Fruit fly (Drosophila melanogaster) whole organism, embryonic: ENCODE measurements around the gene Pbp45.
A peak's percentile ranks its signal among the peaks of the same experiment; 100 is the strongest.

ENCODE experiments used
- Antp ChIP-seq: fragments of 200-800 bp; sonication (Bioruptor generic); optimal IDR thresholded peaks from 3 replicates; lab custom pipeline; 2016; ENCODE audit warnings: missing biosample characterization, missing genetic modification characterization
- CG10654 ChIP-seq: fragments of 200-800 bp; sonication (Bioruptor generic); optimal IDR thresholded peaks from 2 replicates; lab custom pipeline; 2016; ENCODE audit warnings: missing biosample characterization, missing genetic modification characterization
- CG11456 ChIP-seq: fragments of 200-800 bp; sonication (Bioruptor generic); IDR thresholded peaks from 3 replicates; pipeline ENCODE4 v1.3.6; 2022; ENCODE audit warnings: missing biosample characterization, missing genetic modification characterization
- CG12104 ChIP-seq: fragments of 200-800 bp; sonication (Bioruptor generic); optimal IDR thresholded peaks from 3 replicates; lab custom pipeline; 2016; ENCODE audit warnings: missing biosample characterization, missing genetic modification characterization
- CG1233 ChIP-seq: fragments of 200-800 bp; sonication (Bioruptor generic); optimal IDR thresholded peaks from 4 replicates; lab custom pipeline; 2018; ENCODE audit warnings: missing biosample characterization, mild to moderate bottlenecking, missing genetic modification characterization
- CG13123 ChIP-seq: fragments of 200-800 bp; sonication (Bioruptor generic); optimal IDR thresholded peaks from 2 replicates; lab custom pipeline; 2016; ENCODE audit warnings: missing biosample characterization, missing genetic modification characterization
- CG13296 ChIP-seq: fragments of 200-800 bp; sonication (Bioruptor generic); optimal IDR thresholded peaks from 3 replicates; lab custom pipeline; 2018; ENCODE audit warnings: missing biosample characterization, mild to moderate bottlenecking, missing genetic modification characterization
- CG13424 ChIP-seq: fragments of 200-800 bp; sonication (Bioruptor generic); optimal IDR thresholded peaks from 2 replicates; lab custom pipeline; 2019; ENCODE audit warnings: missing biosample characterization, mild to moderate bottlenecking, missing genetic modification characterization, moderate library complexity
- CG13624 ChIP-seq: fragments of 200-800 bp; sonication (Bioruptor generic); optimal IDR thresholded peaks from 2 replicates; lab custom pipeline; 2016; ENCODE audit warnings: missing biosample characterization, missing genetic modification characterization
- CG13775 ChIP-seq: fragments of 200-800 bp; sonication (Bioruptor generic); optimal IDR thresholded peaks from 3 replicates; lab custom pipeline; 2017; ENCODE audit warnings: missing biosample characterization, mild to moderate bottlenecking, missing genetic modification characterization
- CG15514 ChIP-seq: fragments of 200-800 bp; sonication (Bioruptor generic); optimal IDR thresholded peaks from 3 replicates; lab custom pipeline; 2017; ENCODE audit warnings: missing biosample characterization, missing genetic modification characterization, mild to moderate bottlenecking, moderate library complexity, missing genetic modification reagents
- CG17361 ChIP-seq: fragments of 200-800 bp; sonication (Bioruptor generic); IDR thresholded peaks from 3 replicates; pipeline ENCODE4 v1.3.6; 2022; ENCODE audit warnings: missing biosample characterization, missing genetic modification characterization
- CG17612 ChIP-seq: fragments of 200-800 bp; sonication (Bioruptor generic); IDR thresholded peaks from 2 replicates; pipeline ENCODE4 v1.3.6; 2022; ENCODE audit warnings: missing biosample characterization, missing genetic modification characterization
- CG18764 ChIP-seq: fragments of 200-800 bp; sonication (Bioruptor generic); optimal IDR thresholded peaks from 3 replicates; lab custom pipeline; 2016; ENCODE audit warnings: missing biosample characterization, missing genetic modification characterization
- CG2129 ChIP-seq: fragments of 200-800 bp; sonication (Bioruptor generic); IDR thresholded peaks from 2 replicates; pipeline ENCODE4 v1.3.6; 2022; ENCODE audit warnings: missing biosample characterization, missing genetic modification characterization; ENCODE audit not compliant: partially characterized antibody
- CG2889 ChIP-seq: fragments of 200-800 bp; sonication (Bioruptor generic); IDR thresholded peaks from 3 replicates; pipeline ENCODE4 v1.3.6; 2022; ENCODE audit warnings: missing biosample characterization, missing genetic modification characterization
- CG32772 ChIP-seq: fragments of 200-800 bp; sonication (Bioruptor generic); IDR thresholded peaks from 2 replicates; pipeline ENCODE4 v1.3.6; 2022; ENCODE audit warnings: missing biosample characterization, missing genetic modification characterization
- CG34376 ChIP-seq: fragments of 200-800 bp; sonication (Bioruptor generic); optimal IDR thresholded peaks from 2 replicates; lab custom pipeline; 2018; ENCODE audit warnings: missing biosample characterization, mild to moderate bottlenecking, missing genetic modification characterization
- CG3726 ChIP-seq: fragments of 200-800 bp; sonication (Bioruptor generic); IDR thresholded peaks from 3 replicates; pipeline ENCODE4, ENCODE4 v1.3.6; 2022; ENCODE audit warnings: missing biosample characterization, missing genetic modification characterization
- CG4617 ChIP-seq: fragments of 200-800 bp; sonication (Bioruptor generic); optimal IDR thresholded peaks from 3 replicates; lab custom pipeline; 2016; ENCODE audit warnings: missing biosample characterization, missing genetic modification characterization, borderline replicate concordance
- CG6175 ChIP-seq: fragments of 200-800 bp; sonication (Bioruptor generic); IDR thresholded peaks from 3 replicates; pipeline ENCODE4 v1.3.6; 2022; ENCODE audit warnings: missing biosample characterization, missing genetic modification characterization
- CG6272 ChIP-seq: fragments of 200-800 bp; sonication (Bioruptor generic); IDR thresholded peaks from 2 replicates; pipeline ENCODE4 v1.3.6; 2022; ENCODE audit warnings: missing biosample characterization, missing genetic modification characterization
- CG6765 ChIP-seq: fragments of 200-800 bp; sonication (Bioruptor generic); optimal IDR thresholded peaks from 3 replicates; lab custom pipeline; 2017; ENCODE audit warnings: missing biosample characterization, mild to moderate bottlenecking, missing genetic modification characterization
- CG7556 ChIP-seq: fragments of 200-800 bp; sonication (Bioruptor generic); optimal IDR thresholded peaks from 2 replicates; lab custom pipeline; 2017; ENCODE audit warnings: missing biosample characterization, mild to moderate bottlenecking, missing genetic modification characterization
- CG7963 ChIP-seq: fragments of 200-800 bp; sonication (Bioruptor generic); IDR thresholded peaks from 3 replicates; pipeline ENCODE4 v1.3.6; 2022; ENCODE audit warnings: missing biosample characterization, missing genetic modification characterization; ENCODE audit not compliant: partially characterized antibody
- CG8281 ChIP-seq: fragments of 200-800 bp; sonication (Bioruptor generic); optimal IDR thresholded peaks from 2 replicates; lab custom pipeline; 2018; ENCODE audit warnings: missing biosample characterization, mild to moderate bottlenecking, missing genetic modification characterization, moderate library complexity
- CG8388 ChIP-seq: fragments of 200-800 bp; sonication (Bioruptor generic); optimal IDR thresholded peaks from 2 replicates; lab custom pipeline; 2019; ENCODE audit warnings: missing biosample characterization, mild to moderate bottlenecking, missing genetic modification characterization, moderate library complexity
- CG9727 ChIP-seq: fragments of 200-800 bp; sonication (Bioruptor generic); optimal IDR thresholded peaks from 3 replicates; lab custom pipeline; 2017; ENCODE audit warnings: missing biosample characterization, mild to moderate bottlenecking, missing genetic modification characterization
- Doc2 ChIP-seq: fragments of 200-800 bp; sonication (Bioruptor generic); IDR thresholded peaks from 2 replicates; pipeline ENCODE4 v1.3.6; 2022; ENCODE audit warnings: missing biosample characterization, missing genetic modification characterization
- Ets65A ChIP-seq: fragments of 200-800 bp; sonication (Bioruptor generic); peaks from one replicate; lab custom pipeline; 2016; ENCODE audit warnings: missing biosample characterization, missing genetic modification characterization
- NC2β ChIP-seq: fragments of 200-800 bp; sonication (Bioruptor generic); optimal IDR thresholded peaks from 2 replicates; lab custom pipeline; 2016; ENCODE audit warnings: missing biosample characterization, missing genetic modification characterization
- NfI ChIP-seq: fragments of 200-800 bp; sonication (Bioruptor generic); optimal IDR thresholded peaks from 3 replicates; lab custom pipeline; 2018; ENCODE audit warnings: missing biosample characterization, mild to moderate bottlenecking, missing genetic modification characterization, moderate library complexity
- Ravus ChIP-seq: fragments of 200-800 bp; sonication (Bioruptor generic); IDR thresholded peaks from 2 replicates; pipeline ENCODE4 v1.3.6; 2022; ENCODE audit warnings: missing biosample characterization, missing genetic modification characterization
- Sry-β ChIP-seq: fragments of 200-800 bp; sonication (Bioruptor generic); optimal IDR thresholded peaks from 2 replicates; lab custom pipeline; 2018; ENCODE audit warnings: missing biosample characterization, mild to moderate bottlenecking, missing genetic modification characterization, moderate library complexity
- Ssrp ChIP-seq: fragments of 200-800 bp; sonication (Bioruptor generic); optimal IDR thresholded peaks from 2 replicates; lab custom pipeline; 2018; ENCODE audit warnings: missing biosample characterization, mild to moderate bottlenecking, missing genetic modification characterization, moderate library complexity
- Stat92E ChIP-seq, 3 experiments: fragments of >200 bp in 2 of 3; fragments of 200-800 bp in 1 of 3; sonication (Bioruptor generic) in 1 of 3; optimal IDR thresholded peaks; 2 replicates each; lab custom pipeline; 2017 to 2019; ENCODE audit warnings: missing biosample characterization in 3 of 3, missing genetic modification characterization in 3 of 3, mild to moderate bottlenecking in 1 of 3, moderate library complexity in 1 of 3
- bbx ChIP-seq: fragments of 200-800 bp; sonication (Bioruptor generic); IDR thresholded peaks from 2 replicates; pipeline ENCODE4 v1.3.6; 2022; ENCODE audit warnings: missing biosample characterization, missing genetic modification characterization; ENCODE audit not compliant: partially characterized antibody
- cato ChIP-seq: fragments of 200-800 bp; sonication (Bioruptor generic); optimal IDR thresholded peaks from 2 replicates; lab custom pipeline; 2016; ENCODE audit warnings: missing biosample characterization, missing genetic modification characterization, borderline replicate concordance
- ems ChIP-seq: fragments of 200-800 bp; sonication (Bioruptor generic); optimal IDR thresholded peaks from 3 replicates; lab custom pipeline; 2016; ENCODE audit warnings: missing biosample characterization, missing genetic modification characterization
- ewg ChIP-seq: fragments of 200-800 bp; sonication (Bioruptor generic); optimal IDR thresholded peaks from 3 replicates; lab custom pipeline; 2017; ENCODE audit warnings: mild to moderate bottlenecking, missing biosample characterization, missing genetic modification reagents, missing genetic modification characterization
- hkb ChIP-seq, 2 experiments: fragments of 200-800 bp in 1 of 2; fragments of >200 bp in 1 of 2; sonication (Bioruptor generic) in 1 of 2; IDR thresholded peaks in 1 of 2; optimal IDR thresholded peaks in 1 of 2; 2 replicates each; pipeline versions ENCODE4 v1.3.6 to Lab custom; 2017 to 2022; ENCODE audit warnings: missing biosample characterization in 1 of 2, missing genetic modification characterization in 1 of 2
- hth ChIP-seq: fragments of >200 bp; optimal IDR thresholded peaks from 2 replicates; lab custom pipeline; 2017; ENCODE audit warnings: inconsistent platforms
- insv ChIP-seq, 2 experiments: fragments of 200-800 bp; sonication (Bioruptor generic); optimal IDR thresholded peaks; 3 replicates each; lab custom pipeline; 2016 to 2018; ENCODE audit warnings: missing biosample characterization in 2 of 2, missing genetic modification characterization in 2 of 2
- kah ChIP-seq: fragments of 200-800 bp; sonication (Bioruptor generic); optimal IDR thresholded peaks from 2 replicates; lab custom pipeline; 2018; ENCODE audit warnings: missing biosample characterization, mild to moderate bottlenecking, missing genetic modification characterization
- mld ChIP-seq: fragments of 200-800 bp; sonication (Bioruptor generic); IDR thresholded peaks from 3 replicates; pipeline ENCODE4 v1.3.6; 2022; ENCODE audit warnings: missing biosample characterization, missing genetic modification characterization; ENCODE audit not compliant: partially characterized antibody
- p53 ChIP-seq: fragments of 200-800 bp; sonication (Bioruptor generic); optimal IDR thresholded peaks from 2 replicates; lab custom pipeline; 2016; ENCODE audit warnings: missing biosample characterization, missing genetic modification characterization
- salm ChIP-seq: fragments of 200-800 bp; sonication (Bioruptor generic); optimal IDR thresholded peaks from 2 replicates; lab custom pipeline; 2018; ENCODE audit warnings: missing biosample characterization, mild to moderate bottlenecking, missing genetic modification characterization
- schlank ChIP-seq: fragments of 200-800 bp; sonication (Bioruptor generic); optimal IDR thresholded peaks from 2 replicates; lab custom pipeline; 2018; ENCODE audit warnings: missing biosample characterization, mild to moderate bottlenecking, missing genetic modification characterization
- tio ChIP-seq: fragments of 200-800 bp; sonication (Bioruptor generic); optimal IDR thresholded peaks from 2 replicates; lab custom pipeline; 2017; ENCODE audit warnings: missing biosample characterization, missing genetic modification characterization, inconsistent platforms
- tup ChIP-seq: fragments of 200-800 bp; sonication (Bioruptor generic); optimal IDR thresholded peaks from 2 replicates; lab custom pipeline; 2016; ENCODE audit warnings: missing biosample characterization, mild to moderate bottlenecking, missing genetic modification characterization, moderate library complexity

Gene Pbp45

dm6 chr3R:15792427-15792826 lies 46.9 kb downstream of the Pbp45 start, which contains the start of gene Acyp2 (continued):
- TF ChIP-seq CG17612 (GFP tag; lab: Robert Waterston, UW) (no peak), ems (GFP tag; lab: Kevin White, UChicago) (peak; percentile 4), CG6272 (no peak), CG18764 (GFP tag; lab: Kevin White, UChicago) (no peak), CG13624 (peak; percentile 27), Ravus (no peak), Stat92E (GFP tag; optimal IDR thresholded peaks at IDR 0.05; lab: Kevin White, UChicago) (no peak), CG13123 (GFP tag; lab: Kevin White, UChicago) (no peak), CG34376 (GFP tag; lab: Kevin White, UChicago) (peak; percentile 1), kah (GFP tag; lab: Kevin White, UChicago) (no peak), CG4617 (GFP tag; lab: Kevin White, UChicago) (peak; percentile 69), CG8281 (tag; lab: Kevin White, UChicago) (no peak), Antp (GFP tag; lab: Kevin White, UChicago) (peak; percentile 46), bbx (GFP tag; lab: Robert Waterston, UW) (peak; percentile 60), CG15514 (peak; percentile 76), NC2β (GFP tag; lab: Kevin White, UChicago) (no peak), insv (GFP tag; optimal IDR thresholded peaks at IDR 0.05; lab: Kevin White, UChicago) (no peak), salm (tag; lab: Kevin White, UChicago) (no peak), Doc2 (no peak), NfI (peak; percentile 17), Ets65A (GFP tag; lab: Kevin White, UChicago) (peak; percentile 95), CG9727 (GFP tag; lab: Kevin White, UChicago) (no peak), CG2889 (GFP tag; lab: Robert Waterston, UW) (no peak), cato (GFP tag; lab: Kevin White, UChicago) (no peak), CG13775 (GFP tag; lab: Kevin White, UChicago) (peak; percentile 23), CG12104 (GFP tag; lab: Kevin White, UChicago) (no peak), hth (no peak), CG32772 (0 out of 2 replicates have a peak, but pooled peaks have one; percentile 6), CG10654 (no peak), CG7556 (GFP tag; lab: Kevin White, UChicago) (no peak), CG2129 (GFP tag; lab: Robert Waterston, UW) (no peak), CG3726 (GFP tag; lab: Robert Waterston, UW) (no peak), CG8388 (GFP tag; lab: Kevin White, UChicago) (no peak), p53 (GFP tag; lab: Kevin White, UChicago) (no peak), mld (GFP tag; lab: Robert Waterston, UW) (no peak), CG13296 (no peak), CG13424 (tag; lab: Kevin White, UChicago) (peak; percentile 16), CG7963 (no peak), hkb (optimal IDR thresholded peaks at IDR 0.05; lab: Kevin White, UChicago) (no peak), hkb (GFP tag; IDR thresholded peaks at IDR 0.05; lab: Robert Waterston, UW) (0 out of 2 replicates have a peak, but pooled peaks have one; percentile 13), Ssrp (tag; lab: Kevin White, UChicago) (no peak), CG6765 (GFP tag; lab: Kevin White, UChicago) (no peak), CG11456 (0 out of 3 replicates have a peak, but pooled peaks have one; percentile 44), CG17361 (GFP tag; lab: Robert Waterston, UW) (0 out of 3 replicates have a peak, but pooled peaks have one; percentile 18), Sry-β (GFP tag; lab: Kevin White, UChicago) (no peak), schlank (tag; lab: Kevin White, UChicago) (no peak), tup (GFP tag; lab: Kevin White, UChicago) (peak; percentile 32), CG6175 (GFP tag; lab: Robert Waterston, UW) (no peak), tio (GFP tag; lab: Kevin White, UChicago) (no peak), CG1233 (GFP tag; lab: Kevin White, UChicago) (no peak), ewg (GFP tag; lab: Kevin White, UChicago) (no peak)
